Fruit fly (Drosophila melanogaster): ENCODE results near the gene Crg-1.

Gene Crg-1

dm6 chrX:3772811-3773740, 19.9 kb upstream of the Crg-1 start (continued):
- peak; percentile 55 for TF ChIP-seq pdm3 (GFP tag; optimal IDR thresholded peaks at IDR 0.05)
- no peak for TF ChIP-seq CG6808 (GFP tag; optimal IDR thresholded peaks at IDR 0.05)
- no peak for TF ChIP-seq Blimp-1 (GFP tag; optimal IDR thresholded peaks at IDR 0.05)
- peak; percentile 59 for TF ChIP-seq Hr4 (GFP tag; optimal IDR thresholded peaks at IDR 0.05)
- TF ChIP-seq spab (GFP tag; optimal IDR thresholded peaks at IDR 0.05) = peak; percentile 7
- TF ChIP-seq vri (GFP tag; optimal IDR thresholded peaks at IDR 0.05) = no peak
- TF ChIP-seq CG16779 (tag; optimal IDR thresholded peaks at IDR 0.05) = no peak
- TF ChIP-seq CG4318 (GFP tag; optimal IDR thresholded peaks at IDR 0.05) = peak; percentile 33
- peak; percentile 57 for TF ChIP-seq svp (GFP tag)
- peak; percentile 79 for TF ChIP-seq eg (GFP tag; IDR thresholded peaks at IDR 0.05)
- TF ChIP-seq lz (GFP tag; optimal IDR thresholded peaks at IDR 0.05) = peak; percentile 13
- TF ChIP-seq CG11762 (GFP tag; optimal IDR thresholded peaks at IDR 0.05; ENCODE audit: insufficient read depth) = no peak
- TF ChIP-seq CG3919 (GFP tag; optimal IDR thresholded peaks at IDR 0.05) = peak; percentile 27
- peak; percentile 47; the same call in 1 of the 2 replicates for TF ChIP-seq CG11294 (GFP tag; IDR thresholded peaks at IDR 0.05)
- peak in 1 of 2 experiments; percentile 50 for TF ChIP-seq salr (GFP tag; optimal IDR thresholded peaks at IDR 0.05)
- no peak for TF ChIP-seq CG6792 (GFP tag; optimal IDR thresholded peaks at IDR 0.05)
- peak; percentile 34 for TF ChIP-seq CG10631 (GFP tag; optimal IDR thresholded peaks at IDR 0.05)
- TF ChIP-seq Eip78C (GFP tag) = peak; percentile 70
- peak; percentile 72 for TF ChIP-seq CG15336 (GFP tag; IDR thresholded peaks at IDR 0.05)

dm6 chrX:3774277-3774676, 18.7 kb upstream of the Crg-1 start:
- TF ChIP-seq Hr38 (GFP tag; optimal IDR thresholded peaks at IDR 0.05) (no peak), Eip78C (GFP tag) (peak; percentile 88), Hr39 (GFP tag; optimal IDR thresholded peaks at IDR 0.05) (peak; percentile 82), pdm3 (GFP tag; optimal IDR thresholded peaks at IDR 0.05) (peak; percentile 83), CG16779 (tag; optimal IDR thresholded peaks at IDR 0.05) (peak; percentile 55), topi (GFP tag; optimal IDR thresholded peaks at IDR 0.05) (peak; percentile 83), CG8119 (GFP tag; IDR thresholded peaks at IDR 0.05) (peak; percentile 92), lz (GFP tag; optimal IDR thresholded peaks at IDR 0.05) (peak; percentile 83), vri (GFP tag; optimal IDR thresholded peaks at IDR 0.05) (peak; percentile 75), CG6276 (GFP tag; optimal IDR thresholded peaks at IDR 0.05) (peak; percentile 85), cyc (GFP tag; optimal IDR thresholded peaks at IDR 0.05) (peak; percentile 80), dsx (GFP tag; optimal IDR thresholded peaks at IDR 0.05; ENCODE audit: poor library complexity, severe bottlenecking) (peak; percentile 47), CG6792 (GFP tag; optimal IDR thresholded peaks at IDR 0.05) (peak; percentile 70), Sox15 (GFP tag; optimal IDR thresholded peaks at IDR 0.05) (peak; percentile 64), CG8319 (GFP tag; optimal IDR thresholded peaks at IDR 0.05) (peak; percentile 63), acj6 (GFP tag; optimal IDR thresholded peaks at IDR 0.05) (peak; percentile 79), CG3032 (tag; optimal IDR thresholded peaks at IDR 0.05) (peak; percentile 66), CG11762 (GFP tag; optimal IDR thresholded peaks at IDR 0.05; ENCODE audit: insufficient read depth) (peak; percentile 66), ss (GFP tag; optimal IDR thresholded peaks at IDR 0.05) (peak; percentile 27 to 29), Sox102F (GFP tag; optimal IDR thresholded peaks at IDR 0.05) (peak; percentile 71), esn (GFP tag; optimal IDR thresholded peaks at IDR 0.05) (peak; percentile 85), Hr4 (GFP tag; optimal IDR thresholded peaks at IDR 0.05) (peak; percentile 94), fkh (GFP tag; optimal IDR thresholded peaks at IDR 0.05) (peak; percentile 53), CG3919 (GFP tag; optimal IDR thresholded peaks at IDR 0.05) (peak; percentile 76), svp (GFP tag) (peak; percentile 87), fd85E (GFP tag; optimal IDR thresholded peaks at IDR 0.05) (no peak), CG34406 (GFP tag; optimal IDR thresholded peaks at IDR 0.05) (peak; percentile 76), achi (GFP tag; optimal IDR thresholded peaks at IDR 0.05) (peak; percentile 80), CG6854 (GFP tag; optimal IDR thresholded peaks at IDR 0.05) (no peak), CG8632 (GFP tag; optimal IDR thresholded peaks at IDR 0.05) (peak; percentile 74), CG15336 (GFP tag; IDR thresholded peaks at IDR 0.05) (peak; percentile 95), OdsH (GFP tag; optimal IDR thresholded peaks at IDR 0.05) (peak; percentile 86), Blimp-1 (GFP tag; optimal IDR thresholded peaks at IDR 0.05) (peak; percentile 25), CG6163 (GFP tag; IDR thresholded peaks at IDR 0.05) (peak; percentile 94), spab (GFP tag; optimal IDR thresholded peaks at IDR 0.05) (peak; percentile 11), CG32006 (GFP tag; optimal IDR thresholded peaks at IDR 0.05) (peak; percentile 85), Eip93F (GFP tag; optimal IDR thresholded peaks at IDR 0.05) (peak; percentile 45), Smox (GFP tag; optimal IDR thresholded peaks at IDR 0.05) (peak; percentile 76), Lpt (GFP tag; optimal IDR thresholded peaks at IDR 0.05) (peak; percentile 79), CG6808 (GFP tag; optimal IDR thresholded peaks at IDR 0.05) (peak; percentile 42)
